Worm (Caenorhabditis elegans): ENCODE results near the gene lin-29.

DNA sequence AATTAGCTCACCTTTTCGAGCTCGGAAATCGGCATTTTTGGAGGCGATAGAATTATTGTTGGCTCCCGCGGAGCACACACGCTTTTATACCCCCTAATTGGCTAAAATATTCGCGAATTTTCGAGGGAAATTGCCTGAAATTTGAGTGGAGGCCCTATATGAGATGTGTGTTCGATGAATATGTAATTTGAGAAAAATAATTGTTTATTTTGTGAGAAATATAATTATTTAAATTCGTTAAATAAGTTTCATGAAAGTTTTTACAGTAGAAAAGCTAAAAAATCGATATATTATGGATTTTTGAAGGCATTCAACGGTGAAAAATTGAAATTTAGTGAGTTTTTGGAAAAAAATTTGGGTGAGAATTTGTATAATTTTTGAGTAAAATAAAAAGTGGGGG is 38.5 kb upstream of the lin-29 start, which contains the start of gene acbp-6:
- TF ChIP-seq dao-5 (tag; optimal IDR thresholded peaks at IDR 0.05), result no peak
- TF ChIP-seq him-1 (tag; optimal IDR thresholded peaks at IDR 0.05), result no peak
- no peak for TF ChIP-seq W03F9.2 (tag; optimal IDR thresholded peaks at IDR 0.05)

Data from whole organism, L4/young adult.